Worm (Caenorhabditis elegans) whole organism, young adult: ENCODE results near the gene F08F3.6.
A peak's percentile ranks its signal among the peaks of the same experiment; 100 is the strongest.

Experiments
- B0019.2 ChIP-seq: fragments of 200-800 bp; sonication (Bioruptor generic); conservative IDR thresholded peaks from 2 replicates; pipeline ENCODE4 v1.3.6; 2022; ENCODE audit warnings: missing genetic modification reagents, missing genetic modification characterization, missing compliant biosample characterization
- B0336.3 ChIP-seq: fragments of 200-800 bp; sonication (Bioruptor generic); IDR thresholded peaks from 2 replicates; pipeline ENCODE4 v1.3.6; 2022; ENCODE audit warnings: missing genetic modification characterization, missing compliant biosample characterization
- F22D6.2 ChIP-seq: sonication (generic microtip); optimal IDR thresholded peaks from 2 replicates; lab custom pipeline; 2016; ENCODE audit warnings: mild to moderate bottlenecking, missing genetic modification characterization, missing compliant biosample characterization
- Y53F4B.3 ChIP-seq: fragments of 200-800 bp; sonication (Bioruptor generic); IDR thresholded peaks from 2 replicates; pipeline ENCODE4 v1.3.6; 2022; ENCODE audit warnings: missing genetic modification reagents, missing genetic modification characterization, missing compliant biosample characterization
- ZK185.1 ChIP-seq: sonication (generic microtip); optimal IDR thresholded peaks from 2 replicates; lab custom pipeline; 2016; ENCODE audit warnings: mild to moderate bottlenecking, missing genetic modification characterization, missing compliant biosample characterization; ENCODE audit not compliant: poor library complexity, severe bottlenecking
- athp-1 ChIP-seq: sonication (generic microtip); optimal IDR thresholded peaks from 2 replicates; lab custom pipeline; 2017; ENCODE audit warnings: mild to moderate bottlenecking, missing genetic modification characterization, missing compliant biosample characterization
- attf-3 ChIP-seq: fragments of 200-800 bp; sonication (Bioruptor generic); conservative IDR thresholded peaks from 2 replicates; pipeline ENCODE4 v1.3.6; 2022; ENCODE audit warnings: missing genetic modification reagents, missing genetic modification characterization, missing compliant biosample characterization
- bed-2 ChIP-seq: fragments of 200-800 bp; sonication (Bioruptor generic); IDR thresholded peaks from 2 replicates; pipeline ENCODE4 v1.3.6; 2022; ENCODE audit warnings: missing genetic modification reagents, missing genetic modification characterization, missing compliant biosample characterization
- cebp-1 ChIP-seq, 2 experiments: fragments of 200-800 bp in 1 of 2; sonication (Bioruptor generic) in 1 of 2; sonication (generic microtip) in 1 of 2; IDR thresholded peaks in 1 of 2; optimal IDR thresholded peaks in 1 of 2; 2 replicates each; pipeline versions ENCODE4 v1.3.6 to Lab custom; 2017 to 2022; ENCODE audit warnings: missing compliant biosample characterization in 2 of 2, missing genetic modification characterization in 2 of 2, mild to moderate bottlenecking in 1 of 2, missing genetic modification reagents in 1 of 2, moderate library complexity in 1 of 2
- ceh-100 ChIP-seq: fragments of 200-800 bp; sonication (Bioruptor generic); IDR thresholded peaks from 2 replicates; pipeline ENCODE4 v1.3.6; 2022; ENCODE audit warnings: missing genetic modification reagents, missing genetic modification characterization, missing compliant biosample characterization
- ceh-91 ChIP-seq: fragments of 200-800 bp; sonication (Bioruptor generic); IDR thresholded peaks from 2 replicates; pipeline ENCODE4 v1.3.6; 2022; ENCODE audit warnings: missing genetic modification reagents, missing genetic modification characterization, missing compliant biosample characterization
- ekl-4 ChIP-seq: fragments of 200-800 bp; sonication (Bioruptor generic); IDR thresholded peaks from 2 replicates; pipeline ENCODE4 v1.3.6; 2022; ENCODE audit warnings: missing genetic modification reagents, missing genetic modification characterization, missing compliant biosample characterization
- ets-4 ChIP-seq: fragments of 200-800 bp; sonication (Bioruptor generic); optimal IDR thresholded peaks from 2 replicates; lab custom pipeline; 2018; ENCODE audit warnings: mild to moderate bottlenecking, missing genetic modification characterization, missing compliant biosample characterization
- him-1 ChIP-seq: sonication (generic microtip); optimal IDR thresholded peaks from 2 replicates; lab custom pipeline; 2016; ENCODE audit warnings: missing genotype, missing genetic modification reagents, missing genetic modification characterization, missing compliant biosample characterization
- hlh-26 ChIP-seq: fragments of 200-800 bp; sonication (Bioruptor generic); conservative IDR thresholded peaks from 2 replicates; pipeline ENCODE4 v1.3.6; 2022; ENCODE audit warnings: missing genetic modification reagents, missing genetic modification characterization, missing compliant biosample characterization
- hsf-1 ChIP-seq: fragments of 200-800 bp; sonication (Bioruptor generic); IDR thresholded peaks from 2 replicates; pipeline ENCODE4 v1.3.6; 2022; ENCODE audit warnings: missing genetic modification reagents, missing genetic modification characterization, missing compliant biosample characterization
- let-607 ChIP-seq, 2 experiments: fragments of 200-800 bp in 1 of 2; sonication (Bioruptor generic) in 1 of 2; sonication (generic microtip) in 1 of 2; optimal IDR thresholded peaks; 2 replicates each; lab custom pipeline; 2016 to 2018; ENCODE audit warnings: mild to moderate bottlenecking in 2 of 2, missing compliant biosample characterization in 2 of 2, missing genetic modification characterization in 2 of 2, moderate library complexity in 2 of 2, missing genotype in 1 of 2
- lin-35 ChIP-seq, 3 experiments: fragments of 150-350 bp in 2 of 3; sonication (generic microtip) in 1 of 3; optimal IDR thresholded peaks; 2 replicates each; lab custom pipeline; 2014 to 2018; ENCODE audit warnings: missing biosample characterization in 3 of 3, missing genetic modification characterization in 3 of 3, missing genetic modification reagents in 3 of 3
- madf-10 ChIP-seq: sonication (generic microtip); optimal IDR thresholded peaks from 2 replicates; lab custom pipeline; 2016; ENCODE audit warnings: mild to moderate bottlenecking, missing genetic modification characterization, missing compliant biosample characterization
- mcd-1 ChIP-seq: fragments of 200-800 bp; sonication (Bioruptor generic); IDR thresholded peaks from 2 replicates; pipeline ENCODE4 v1.3.6; 2022; ENCODE audit warnings: missing genetic modification reagents, missing genetic modification characterization, missing compliant biosample characterization
- mel-28 ChIP-seq: sonication (generic microtip); optimal IDR thresholded peaks from 2 replicates; lab custom pipeline; 2016; ENCODE audit warnings: borderline replicate concordance, mild to moderate bottlenecking, missing genetic modification characterization, missing compliant biosample characterization
- mes-4 ChIP-seq: sonication (generic microtip); optimal IDR thresholded peaks from 2 replicates; lab custom pipeline; 2016; ENCODE audit warnings: missing genotype, missing genetic modification characterization, missing compliant biosample characterization
- nfya-2 ChIP-seq: fragments of 200-800 bp; sonication (Bioruptor generic); IDR thresholded peaks from 2 replicates; pipeline ENCODE4 v1.3.6; 2022; ENCODE audit warnings: missing genetic modification reagents, missing genetic modification characterization, missing compliant biosample characterization
- nfyb-1 ChIP-seq: fragments of 200-800 bp; sonication (Bioruptor generic); IDR thresholded peaks from 2 replicates; pipeline ENCODE4 v1.3.6; 2022; ENCODE audit warnings: missing genetic modification reagents, missing genetic modification characterization, missing compliant biosample characterization
- nhr-120 ChIP-seq: fragments of 200-800 bp; sonication (Bioruptor generic); IDR thresholded peaks from 2 replicates; pipeline ENCODE4 v1.3.6; 2022; ENCODE audit warnings: missing genetic modification characterization, missing compliant biosample characterization
- nhr-179 ChIP-seq: sonication (generic microtip); optimal IDR thresholded peaks from 2 replicates; lab custom pipeline; 2016; ENCODE audit warnings: mild to moderate bottlenecking, missing genetic modification characterization, missing compliant biosample characterization
- nhr-80 ChIP-seq: sonication (generic microtip); optimal IDR thresholded peaks from 2 replicates; lab custom pipeline; 2016; ENCODE audit warnings: missing genetic modification characterization, missing compliant biosample characterization
- nhr-90 ChIP-seq: sonication (generic microtip); optimal IDR thresholded peaks from 2 replicates; lab custom pipeline; 2016; ENCODE audit warnings: missing genotype, mild to moderate bottlenecking, missing genetic modification characterization, missing compliant biosample characterization
- pha-4 ChIP-seq: fragments of 150-350 bp; sonication (generic microtip); optimal IDR thresholded peaks from 2 replicates; lab custom pipeline; 2014; ENCODE audit warnings: missing biosample characterization, missing genetic modification reagents, missing genetic modification characterization
- rec-8 ChIP-seq, 2 experiments: sonication (generic microtip); optimal IDR thresholded peaks; 2 replicates each; lab custom pipeline; 2016; ENCODE audit warnings: mild to moderate bottlenecking in 2 of 2, missing genetic modification characterization in 2 of 2, missing genetic modification reagents in 2 of 2, missing genotype in 2 of 2, missing biosample characterization in 1 of 2, missing compliant biosample characterization in 1 of 2, moderate library complexity in 1 of 2
- sea-2 ChIP-seq: fragments of 200-800 bp; sonication (Bioruptor generic); IDR thresholded peaks from 2 replicates; pipeline ENCODE4 v1.3.6; 2022; ENCODE audit warnings: missing genetic modification characterization, missing compliant biosample characterization
- snpc-1.3 ChIP-seq: sonication (generic microtip); optimal IDR thresholded peaks from 2 replicates; lab custom pipeline; 2017; ENCODE audit warnings: missing genetic modification characterization, mild to moderate bottlenecking, missing compliant biosample characterization, antibody characterized with exemption, moderate library complexity, missing genotype, missing genetic modification reagents; ENCODE audit not compliant: insufficient read depth
- tbp1 ChIP-seq: fragments of 200-800 bp; sonication (Bioruptor generic); optimal IDR thresholded peaks from 2 replicates; lab custom pipeline; 2018; ENCODE audit warnings: mild to moderate bottlenecking, missing genetic modification characterization, missing compliant biosample characterization
- tlf-1 ChIP-seq: fragments of 200-800 bp; sonication (Bioruptor generic); optimal IDR thresholded peaks from 2 replicates; lab custom pipeline; 2018; ENCODE audit warnings: mild to moderate bottlenecking, missing genetic modification characterization, missing compliant biosample characterization
- unc-130 ChIP-seq: sonication (generic microtip); optimal IDR thresholded peaks from 2 replicates; lab custom pipeline; 2016; ENCODE audit warnings: missing genetic modification reagents, missing genetic modification characterization, missing compliant biosample characterization
- unc-62 ChIP-seq: fragments of 150-350 bp; optimal IDR thresholded peaks from 2 replicates; lab custom pipeline; 2014; ENCODE audit warnings: missing biosample characterization, missing genetic modification reagents, missing genetic modification characterization
- zim-3 ChIP-seq: sonication (generic microtip); optimal IDR thresholded peaks from 2 replicates; lab custom pipeline; 2017; ENCODE audit warnings: mild to moderate bottlenecking, missing genetic modification characterization, moderate library complexity, missing compliant biosample characterization
- ztf-22 ChIP-seq: fragments of 200-800 bp; sonication (Bioruptor generic); optimal IDR thresholded peaks from 2 replicates; lab custom pipeline; 2018; ENCODE audit warnings: mild to moderate bottlenecking, missing genetic modification characterization, moderate library complexity, missing compliant biosample characterization
- ztf-28 ChIP-seq: fragments of 200-800 bp; sonication (Bioruptor generic); IDR thresholded peaks from 2 replicates; pipeline ENCODE4 v1.3.6; 2022; ENCODE audit warnings: missing genetic modification reagents, missing genetic modification characterization, missing compliant biosample characterization

F08F3.6 gene

ce11 chrV:5392993-5393628 is 26.8 kb downstream of the F08F3.6 start, which contains the start of gene C35A11.4:
TSS of gene C35A11.4 (minus strand) at chrV:5393148.
- TF ChIP-seq nhr-80 (peak; percentile 81), ets-4 (GFP tag; lab: Kevin White, UChicago) (peak; percentile 55), sea-2 (GFP tag; lab: Robert Waterston, UW) (no peak), nfyb-1 (GFP tag; lab: Robert Waterston, UW) (0 out of 2 replicates have a peak, but pooled peaks have one; percentile 45), ztf-28 (GFP tag; lab: Robert Waterston, UW) (no peak), nhr-90 (peak; percentile 3), hlh-26 (no peak), unc-62 (GFP tag; lab: Kevin White, UChicago) (no peak), let-607 (tag; optimal IDR thresholded peaks at IDR 0.05; lab: Kevin White, UChicago) (peak in 1 of 2 experiments; percentile 3), him-1 (tag; lab: Kevin White, UChicago) (no peak)
- TF ChIP-seq, all 124 proteins: peak for 5

- TF ChIP-seq sea-2 (GFP tag; lab: Robert Waterston, UW), result no peak
- no peak for TF ChIP-seq F22D6.2 (tag; lab: Kevin White, UChicago)
- no peak for TF ChIP-seq mcd-1
- TF ChIP-seq him-1 (tag; lab: Kevin White, UChicago), result no peak
- no peak for TF ChIP-seq nfya-2 (GFP tag; lab: Robert Waterston, UW)
- TF ChIP-seq nhr-120, result no peak
- no peak for TF ChIP-seq zim-3 (tag; lab: Kevin White, UChicago)
- TF ChIP-seq tbp1, result no peak
- TF ChIP-seq madf-10, result no peak
- no peak for TF ChIP-seq ZK185.1 (tag; lab: Kevin White, UChicago)
- no peak for TF ChIP-seq athp-1 (tag; lab: Kevin White, UChicago)
- no peak for TF ChIP-seq ceh-91
- TF ChIP-seq ztf-28 (GFP tag; lab: Robert Waterston, UW), result no peak
- TF ChIP-seq mel-28 (tag; lab: Kevin White, UChicago), result no peak
- TF ChIP-seq mes-4 (tag; lab: Kevin White, UChicago), result no peak
- TF ChIP-seq cebp-1 (GFP tag; IDR thresholded peaks at IDR 0.05; lab: Robert Waterston, UW), result no peak
- TF ChIP-seq cebp-1 (tag; optimal IDR thresholded peaks at IDR 0.05; lab: Kevin White, UChicago), result no peak
- no peak for TF ChIP-seq nhr-80
- TF ChIP-seq, all 124 proteins: peak for 0
These were observed 33.9 kb downstream of the F08F3.6 start, which contains the start of gene C35A11.2 for ce11 chrV:5385914-5386493. TSS of gene C35A11.2 (plus strand) at chrV:5386299.

DNA sequence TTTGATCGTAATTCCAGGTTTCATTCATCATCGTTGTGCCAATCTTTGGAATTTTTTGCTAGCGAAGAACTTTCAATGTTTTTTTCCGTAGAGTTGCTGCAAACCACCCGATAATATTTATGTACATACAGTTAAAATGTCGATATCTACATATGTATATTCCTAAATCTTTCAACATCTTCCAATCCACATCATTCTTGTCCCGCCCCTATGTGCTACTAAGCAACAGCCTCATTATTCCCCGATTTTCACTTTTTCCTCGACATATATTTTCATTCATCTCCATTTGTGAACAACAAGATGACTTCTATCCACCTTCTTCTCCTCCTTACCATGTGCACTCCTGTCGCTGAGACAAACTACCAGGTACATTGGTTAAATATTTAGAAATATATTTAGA is 47.7 kb downstream of the F08F3.6 start, which contains the start of gene C35A11.3:
Gene C35A11.3 (plus strand): TSS at position 301 of the 400 bp plus-strand sequence.
- TF ChIP-seq pha-4 (tag; lab: Kevin White, UChicago) (no peak), lin-35 (GFP tag; optimal IDR thresholded peaks at IDR 0.05; lab: Kevin White, UChicago) (no peak), ekl-4 (GFP tag; lab: Robert Waterston, UW) (no peak), attf-3 (GFP tag; lab: Robert Waterston, UW) (no peak), Y53F4B.3 (no peak), unc-130 (GFP tag; lab: Kevin White, UChicago) (no peak), ztf-22 (no peak), him-1 (tag; lab: Kevin White, UChicago) (no peak), tlf-1 (GFP tag; lab: Kevin White, UChicago) (no peak), ZK185.1 (tag; lab: Kevin White, UChicago) (no peak), nhr-179 (tag; lab: Kevin White, UChicago) (no peak), B0019.2 (GFP tag; lab: Robert Waterston, UW) (no peak), ceh-100 (GFP tag; lab: Robert Waterston, UW) (no peak), B0336.3 (GFP tag; lab: Robert Waterston, UW) (no peak), bed-2 (no peak), snpc-1.3 (tag; lab: Kevin White, UChicago) (no peak), hsf-1 (GFP tag; lab: Robert Waterston, UW) (no peak), rec-8 (tag; optimal IDR thresholded peaks at IDR 0.05; lab: Kevin White, UChicago) (no peak)
- TF ChIP-seq, all 124 proteins: peak for 0
